Worm (Caenorhabditis elegans): Measurements from ENCODE around the gene ckb-3.

DNA sequence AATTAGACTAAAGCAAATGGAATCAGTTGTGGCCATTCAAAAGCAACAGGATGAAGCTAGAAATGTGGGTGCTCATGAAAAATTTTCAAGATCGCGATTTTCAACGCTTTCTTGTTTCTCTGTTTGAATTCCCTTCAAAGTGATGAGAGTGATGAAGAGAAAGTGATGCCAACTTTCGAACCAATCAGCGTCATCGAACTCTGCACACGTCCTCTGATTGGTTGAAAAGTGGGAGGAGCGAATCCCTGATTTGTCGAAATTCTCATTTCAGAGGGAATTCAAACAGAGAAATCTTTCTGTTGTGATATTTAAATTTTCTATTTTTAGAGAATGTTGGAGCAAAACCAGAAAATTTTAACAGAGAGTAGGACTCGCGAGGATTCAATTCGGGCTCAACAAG lies 11.4 kb downstream of the ckb-3 start:
- TF ChIP-seq pqm-1 (tag; optimal IDR thresholded peaks at IDR 0.05) (no peak), C38D4.7 (GFP tag; optimal IDR thresholded peaks at IDR 0.05) (no peak), zip-5 (tag; optimal IDR thresholded peaks at IDR 0.05) (no peak)

Data from whole organism, late embryonic.